Worm (Caenorhabditis elegans): Measurements from ENCODE around the gene F37C4.5.

DNA sequence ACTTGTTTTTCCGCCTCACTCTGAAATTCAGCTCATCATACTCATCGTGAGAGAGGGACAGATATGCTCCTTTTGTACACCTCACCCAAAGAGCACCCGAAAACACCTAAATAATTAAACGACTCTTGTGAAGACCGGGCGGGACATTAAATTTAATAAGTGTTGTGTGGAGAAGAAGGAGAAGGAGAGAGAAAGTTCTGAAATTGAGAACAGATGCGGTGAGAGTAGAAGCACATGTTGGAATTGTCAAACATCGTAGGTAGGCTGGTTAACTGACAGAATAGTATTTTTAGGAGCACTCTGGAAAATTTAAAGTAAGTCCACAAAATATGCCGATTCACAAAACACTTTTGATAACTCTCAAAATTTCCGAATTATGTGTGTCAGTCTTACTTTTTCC is 20.0 kb downstream of the F37C4.5 start:
- TF ChIP-seq ceh-9 (tag; optimal IDR thresholded peaks at IDR 0.05) = no peak
- TF ChIP-seq aly-2 (tag; optimal IDR thresholded peaks at IDR 0.05) = no peak
- no peak for TF ChIP-seq ama-1 (optimal IDR thresholded peaks at IDR 0.05)
- TF ChIP-seq pha-4 (tag; optimal IDR thresholded peaks at IDR 0.05) = no peak

Data from whole organism, L3 larva.